Worm (Caenorhabditis elegans): ENCODE results near the gene rig-4.

DNA sequence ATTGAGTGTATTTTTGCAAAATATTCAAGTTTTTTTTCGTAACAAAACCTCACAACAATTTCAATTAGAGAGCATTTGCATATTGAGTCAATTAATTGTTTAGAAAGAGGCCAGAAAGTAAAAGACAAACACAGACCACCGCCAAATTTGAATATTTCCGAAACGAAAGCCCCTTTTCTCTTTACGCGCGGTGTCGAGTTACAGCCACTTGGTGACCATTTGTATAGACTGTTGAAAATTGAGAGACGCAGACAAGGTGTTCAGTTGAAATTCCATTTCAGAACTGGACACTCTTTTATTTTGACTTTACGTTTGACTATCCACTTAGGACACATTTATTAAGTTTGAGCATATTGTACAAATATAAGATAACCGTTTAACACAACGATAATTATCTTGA is 44.2 kb upstream of the rig-4 start:
- TF ChIP-seq dao-5 (tag; optimal IDR thresholded peaks at IDR 0.05) (no peak), him-1 (tag; optimal IDR thresholded peaks at IDR 0.05) (no peak), W03F9.2 (tag; optimal IDR thresholded peaks at IDR 0.05) (no peak)
